Worm (Caenorhabditis elegans) whole organism, L2 larva: ENCODE results near the gene F47B7.5.

Source experiments
- C34F6.9 ChIP-seq: fragments of 150-350 bp; optimal IDR thresholded peaks from 2 replicates; lab custom pipeline; 2014; ENCODE audit warnings: missing biosample characterization, missing genetic modification characterization
- F13H6.1 ChIP-seq: sonication (generic microtip); optimal IDR thresholded peaks from 2 replicates; lab custom pipeline; 2016; ENCODE audit warnings: missing genetic modification characterization, missing compliant biosample characterization
- R02D3.7 ChIP-seq: fragments of 150-350 bp; optimal IDR thresholded peaks from 2 replicates; lab custom pipeline; 2014; ENCODE audit warnings: missing biosample characterization, missing genetic modification characterization
- Y55F3AM.14 ChIP-seq: fragments of 200-800 bp; sonication (Bioruptor generic); optimal IDR thresholded peaks from 2 replicates; lab custom pipeline; 2018; ENCODE audit warnings: mild to moderate bottlenecking, missing genetic modification characterization, missing compliant biosample characterization
- alr-1 ChIP-seq: fragments of 150-350 bp; optimal IDR thresholded peaks from 2 replicates; lab custom pipeline; 2014; ENCODE audit warnings: missing biosample characterization, missing genetic modification characterization
- blmp-1 ChIP-seq: sonication (generic microtip); optimal IDR thresholded peaks from 2 replicates; lab custom pipeline; 2017; ENCODE audit warnings: missing genetic modification characterization, mild to moderate bottlenecking, missing compliant biosample characterization, antibody characterized with exemption, moderate library complexity; ENCODE audit not compliant: insufficient read depth
- ceh-16 ChIP-seq: fragments of 150-350 bp; optimal IDR thresholded peaks from 2 replicates; lab custom pipeline; 2014; ENCODE audit warnings: missing biosample characterization, missing genetic modification characterization
- crh-2 ChIP-seq: sonication (generic microtip); optimal IDR thresholded peaks from 2 replicates; lab custom pipeline; 2017; ENCODE audit warnings: missing biosample characterization, missing genetic modification characterization
- elt-1 ChIP-seq: fragments of 150-350 bp; optimal IDR thresholded peaks from 2 replicates; lab custom pipeline; 2014; ENCODE audit warnings: missing biosample characterization, missing genetic modification characterization
- elt-3 ChIP-seq: sonication (generic microtip); optimal IDR thresholded peaks from 2 replicates; lab custom pipeline; 2017; ENCODE audit warnings: missing biosample characterization, missing genetic modification characterization
- fos-1 ChIP-seq: fragments of 150-350 bp; optimal IDR thresholded peaks from 2 replicates; lab custom pipeline; 2014; ENCODE audit warnings: missing biosample characterization, missing genetic modification characterization
- gmeb-1 ChIP-seq: fragments of 150-350 bp; optimal IDR thresholded peaks from 2 replicates; lab custom pipeline; 2014; ENCODE audit warnings: missing biosample characterization, missing genetic modification characterization
- lin-11 ChIP-seq: fragments of 150-350 bp; sonication (generic microtip); optimal IDR thresholded peaks from 2 replicates; lab custom pipeline; 2014; ENCODE audit warnings: missing biosample characterization, missing genetic modification characterization, inconsistent platforms, mixed read lengths
- lin-13 ChIP-seq: fragments of 150-350 bp; optimal IDR thresholded peaks from 2 replicates; lab custom pipeline; 2014; ENCODE audit warnings: missing biosample characterization, missing genetic modification reagents, missing genetic modification characterization
- lin-39 ChIP-seq: fragments of 150-350 bp; optimal IDR thresholded peaks from 2 replicates; lab custom pipeline; 2014; ENCODE audit warnings: missing biosample characterization, missing genetic modification reagents, missing genetic modification characterization
- lsy-2 ChIP-seq, 2 experiments: fragments of 150-350 bp in 1 of 2; sonication (generic microtip) in 1 of 2; optimal IDR thresholded peaks; 2 replicates each; lab custom pipeline; 2014 to 2017; ENCODE audit warnings: missing biosample characterization in 2 of 2, missing genetic modification characterization in 2 of 2
- mab-5 ChIP-seq: fragments of 150-350 bp; optimal IDR thresholded peaks from 2 replicates; lab custom pipeline; 2014; ENCODE audit warnings: missing biosample characterization, missing genetic modification characterization
- mbf-1 ChIP-seq: sonication (generic microtip); optimal IDR thresholded peaks from 2 replicates; lab custom pipeline; 2017; ENCODE audit warnings: missing biosample characterization, missing genetic modification characterization
- mdl-1 ChIP-seq, 2 experiments: fragments of 150-350 bp in 1 of 2; sonication (generic microtip) in 1 of 2; optimal IDR thresholded peaks; 2 replicates each; lab custom pipeline; 2017; ENCODE audit warnings: missing biosample characterization in 2 of 2, missing genetic modification characterization in 2 of 2
- nhr-10 ChIP-seq: sonication (generic microtip); optimal IDR thresholded peaks from 2 replicates; lab custom pipeline; 2017; ENCODE audit warnings: missing biosample characterization, missing genetic modification characterization
- nhr-129 ChIP-seq: fragments of 150-350 bp; optimal IDR thresholded peaks from 2 replicates; lab custom pipeline; 2014; ENCODE audit warnings: missing biosample characterization, missing genetic modification characterization
- nhr-21 ChIP-seq: fragments of 150-350 bp; optimal IDR thresholded peaks from 2 replicates; lab custom pipeline; 2014; ENCODE audit warnings: missing biosample characterization, missing genetic modification characterization
- nhr-23 ChIP-seq: fragments of 150-350 bp; optimal IDR thresholded peaks from 2 replicates; lab custom pipeline; 2014; ENCODE audit warnings: missing biosample characterization, missing genetic modification reagents, missing genetic modification characterization
- nhr-25 ChIP-seq: fragments of 150-350 bp; sonication (generic microtip); optimal IDR thresholded peaks from 3 replicates; lab custom pipeline; 2014; ENCODE audit warnings: missing biosample characterization, missing genetic modification characterization
- nhr-6 ChIP-seq: fragments of 150-350 bp; optimal IDR thresholded peaks from 2 replicates; lab custom pipeline; 2014; ENCODE audit warnings: missing biosample characterization, missing genetic modification characterization
- nhr-77 ChIP-seq: fragments of 150-350 bp; optimal IDR thresholded peaks from 2 replicates; lab custom pipeline; 2014; ENCODE audit warnings: missing biosample characterization, missing genetic modification characterization
- sem-4 ChIP-seq: fragments of 150-350 bp; optimal IDR thresholded peaks from 2 replicates; lab custom pipeline; 2014; ENCODE audit warnings: missing biosample characterization, missing genetic modification reagents, missing genetic modification characterization
- skn-1 ChIP-seq: sonication (generic microtip); optimal IDR thresholded peaks from 2 replicates; lab custom pipeline; 2017; ENCODE audit warnings: missing biosample characterization, missing genetic modification characterization
- sma-3 ChIP-seq: sonication (generic microtip); optimal IDR thresholded peaks from 2 replicates; lab custom pipeline; 2016; ENCODE audit warnings: missing genetic modification reagents, missing genetic modification characterization, missing compliant biosample characterization
- snpc-4 ChIP-seq: fragments of 150-350 bp; optimal IDR thresholded peaks from 2 replicates; lab custom pipeline; 2014; ENCODE audit warnings: missing biosample characterization, missing genetic modification characterization
- unc-39 ChIP-seq: fragments of 150-350 bp; optimal IDR thresholded peaks from 2 replicates; lab custom pipeline; 2014; ENCODE audit warnings: missing biosample characterization, missing genetic modification characterization
- unc-62 ChIP-seq: fragments of 150-350 bp; optimal IDR thresholded peaks from 2 replicates; lab custom pipeline; 2014; ENCODE audit warnings: missing biosample characterization, missing genetic modification reagents, missing genetic modification characterization
- zag-1 ChIP-seq: fragments of 150-350 bp; optimal IDR thresholded peaks from 2 replicates; lab custom pipeline; 2014; ENCODE audit warnings: missing biosample characterization, missing genetic modification characterization
- ztf-1 ChIP-seq: fragments of 200-800 bp; sonication (Bioruptor generic); conservative IDR thresholded peaks from 2 replicates; pipeline ENCODE4 v1.3.6; 2022; ENCODE audit warnings: missing genetic modification characterization, missing compliant biosample characterization
- ztf-11 ChIP-seq: sonication (generic microtip); optimal IDR thresholded peaks from 2 replicates; lab custom pipeline; 2017; ENCODE audit warnings: missing biosample characterization, missing genetic modification characterization
- ztf-4 ChIP-seq: fragments of 150-350 bp; optimal IDR thresholded peaks from 2 replicates; lab custom pipeline; 2014; ENCODE audit warnings: missing biosample characterization, missing genetic modification characterization

F47B7.5 gene

ce11 chrX:3752443-3752842 lies 16.2 kb downstream of the F47B7.5 start:
- TF ChIP-seq mab-5 (tag; lab: Kevin White, UChicago) = no peak
- no peak for TF ChIP-seq unc-39 (tag; lab: Kevin White, UChicago)
- no peak for TF ChIP-seq alr-1
- TF ChIP-seq sma-3 (GFP tag; lab: Kevin White, UChicago) = no peak
- no peak for TF ChIP-seq fos-1 (tag; lab: Kevin White, UChicago)
- no peak for TF ChIP-seq R02D3.7 (tag; lab: Kevin White, UChicago)
- TF ChIP-seq lin-39 (tag; lab: Kevin White, UChicago) = no peak
- no peak for TF ChIP-seq blmp-1 (tag; lab: Kevin White, UChicago)
- TF ChIP-seq skn-1 (tag; lab: Kevin White, UChicago) = no peak
- no peak for TF ChIP-seq elt-1 (tag; lab: Kevin White, UChicago)
- TF ChIP-seq elt-3 = no peak
- TF ChIP-seq nhr-10 (tag; lab: Kevin White, UChicago) = no peak
- no peak for TF ChIP-seq Y55F3AM.14
- TF ChIP-seq lin-13 (GFP tag; lab: Kevin White, UChicago) = no peak
- TF ChIP-seq snpc-4 (tag; lab: Kevin White, UChicago) = no peak
- TF ChIP-seq mbf-1 (tag; lab: Kevin White, UChicago) = no peak
- no peak for TF ChIP-seq zag-1 (tag; lab: Kevin White, UChicago)
- no peak for TF ChIP-seq nhr-129 (tag; lab: Kevin White, UChicago)

ce11 chrX:3751370-3751769 lies 17.2 kb downstream of the F47B7.5 start:
- no peak for TF ChIP-seq gmeb-1
- TF ChIP-seq lin-39 (tag; lab: Kevin White, UChicago) = no peak
- TF ChIP-seq lsy-2 (tag; optimal IDR thresholded peaks at IDR 0.05; lab: Kevin White, UChicago) = no peak
- TF ChIP-seq Y55F3AM.14 = no peak
- TF ChIP-seq mbf-1 (tag; lab: Kevin White, UChicago) = no peak
- TF ChIP-seq sma-3 (GFP tag; lab: Kevin White, UChicago) = no peak
- TF ChIP-seq ztf-4 = no peak
- no peak for TF ChIP-seq mdl-1 (tag; optimal IDR thresholded peaks at IDR 0.05; lab: Kevin White, UChicago)
- no peak for TF ChIP-seq ztf-11 (tag; lab: Kevin White, UChicago)
- no peak for TF ChIP-seq unc-62 (GFP tag; lab: Kevin White, UChicago)
- TF ChIP-seq nhr-25 (tag; lab: Kevin White, UChicago) = no peak
- no peak for TF ChIP-seq fos-1 (tag; lab: Kevin White, UChicago)
- TF ChIP-seq alr-1 = no peak
- no peak for TF ChIP-seq R02D3.7 (tag; lab: Kevin White, UChicago)
- no peak for TF ChIP-seq F13H6.1

- TF ChIP-seq blmp-1 (tag; lab: Kevin White, UChicago) = no peak
- TF ChIP-seq nhr-21 (tag; lab: Kevin White, UChicago) = no peak
- no peak for TF ChIP-seq nhr-25 (tag; lab: Kevin White, UChicago)
- no peak for TF ChIP-seq unc-62 (GFP tag; lab: Kevin White, UChicago)
- no peak for TF ChIP-seq mdl-1 (tag; optimal IDR thresholded peaks at IDR 0.05; lab: Kevin White, UChicago)
Measured at ce11 chrX:3743190-3743589, 25.4 kb downstream of the F47B7.5 start.

ce11 chrX:3742223-3742622 lies 26.4 kb downstream of the F47B7.5 start, which contains the start of gene fkh-2:
TSS of gene fkh-2 (minus strand) at chrX:3742323.
- no peak for TF ChIP-seq crh-2 (tag; lab: Kevin White, UChicago)
- no peak for TF ChIP-seq lsy-2 (tag; optimal IDR thresholded peaks at IDR 0.05; lab: Kevin White, UChicago)
- TF ChIP-seq nhr-23 (tag; lab: Kevin White, UChicago) = no peak
- no peak for TF ChIP-seq mdl-1 (tag; optimal IDR thresholded peaks at IDR 0.05; lab: Kevin White, UChicago)
- TF ChIP-seq skn-1 (tag; lab: Kevin White, UChicago) = no peak

ce11 chrX:3738617-3739016 lies 30.0 kb downstream of the F47B7.5 start:
- TF ChIP-seq sem-4 (no peak), ztf-1 (GFP tag; lab: Robert Waterston, UW) (no peak), nhr-6 (tag; lab: Kevin White, UChicago) (no peak), snpc-4 (tag; lab: Kevin White, UChicago) (no peak), skn-1 (tag; lab: Kevin White, UChicago) (no peak), C34F6.9 (tag; lab: Kevin White, UChicago) (no peak), lsy-2 (tag; optimal IDR thresholded peaks at IDR 0.05; lab: Kevin White, UChicago) (no peak), nhr-25 (tag; lab: Kevin White, UChicago) (no peak), nhr-129 (tag; lab: Kevin White, UChicago) (no peak), nhr-23 (tag; lab: Kevin White, UChicago) (no peak), mdl-1 (tag; optimal IDR thresholded peaks at IDR 0.05; lab: Kevin White, UChicago) (no peak), lin-11 (no peak), sma-3 (GFP tag; lab: Kevin White, UChicago) (no peak), ceh-16 (no peak), Y55F3AM.14 (no peak), nhr-77 (tag; lab: Kevin White, UChicago) (no peak), ztf-4 (no peak)
- TF ChIP-seq, all 48 proteins: peak for 0
